Fruit fly (Drosophila melanogaster) whole organism, pupa: ENCODE data around the gene Pop5.

Source experiments
- CG12605 ChIP-seq: fragments of 200-800 bp; sonication (Bioruptor generic); IDR thresholded peaks from 2 replicates; pipeline ENCODE4 v1.3.6; 2022; ENCODE audit warnings: missing biosample characterization, missing genetic modification characterization
- CG14655 ChIP-seq: fragments of 200-800 bp; sonication (Bioruptor generic); optimal IDR thresholded peaks from 3 replicates; lab custom pipeline; 2017; ENCODE audit warnings: mild to moderate bottlenecking, missing biosample characterization, missing genetic modification reagents, missing genetic modification characterization
- CG32121 ChIP-seq: fragments of 200-800 bp; sonication (Bioruptor generic); IDR thresholded peaks from 2 replicates; pipeline ENCODE4 v1.3.6; 2022; ENCODE audit warnings: missing biosample characterization, missing genetic modification characterization
- CG4496 ChIP-seq: fragments of 200-800 bp; sonication (Bioruptor generic); IDR thresholded peaks from 3 replicates; pipeline ENCODE4 v1.3.6; 2022; ENCODE audit warnings: missing biosample characterization, missing genetic modification characterization
- CG8159 ChIP-seq: fragments of 200-800 bp; sonication (Bioruptor generic); optimal IDR thresholded peaks from 3 replicates; lab custom pipeline; 2018; ENCODE audit warnings: missing biosample characterization, mild to moderate bottlenecking, missing genetic modification characterization, moderate library complexity
- CG9948 ChIP-seq: fragments of 200-800 bp; sonication (Bioruptor generic); optimal IDR thresholded peaks from 2 replicates; lab custom pipeline; 2018; ENCODE audit warnings: missing biosample characterization, mild to moderate bottlenecking, missing genetic modification characterization, moderate library complexity
- EcR ChIP-seq: fragments of 200-800 bp; sonication (Bioruptor generic); optimal IDR thresholded peaks from 3 replicates; lab custom pipeline; 2019; ENCODE audit warnings: missing biosample characterization, missing genetic modification characterization, mild to moderate bottlenecking, moderate library complexity, missing genetic modification reagents
- Ets98B ChIP-seq: fragments of 200-800 bp; sonication (Bioruptor generic); IDR thresholded peaks from 2 replicates; pipeline ENCODE4 v1.3.6; 2022; ENCODE audit warnings: missing biosample characterization, missing genetic modification characterization
- Snoo ChIP-seq: fragments of 200-800 bp; sonication (Bioruptor generic); optimal IDR thresholded peaks from 3 replicates; lab custom pipeline; 2017; ENCODE audit warnings: missing biosample characterization, mild to moderate bottlenecking, missing genetic modification characterization, inconsistent platforms
- fd96Ca ChIP-seq: fragments of 200-800 bp; sonication (Bioruptor generic); IDR thresholded peaks from 3 replicates; pipeline ENCODE4 v1.3.6; 2022; ENCODE audit warnings: missing biosample characterization, missing genetic modification characterization

DNA sequence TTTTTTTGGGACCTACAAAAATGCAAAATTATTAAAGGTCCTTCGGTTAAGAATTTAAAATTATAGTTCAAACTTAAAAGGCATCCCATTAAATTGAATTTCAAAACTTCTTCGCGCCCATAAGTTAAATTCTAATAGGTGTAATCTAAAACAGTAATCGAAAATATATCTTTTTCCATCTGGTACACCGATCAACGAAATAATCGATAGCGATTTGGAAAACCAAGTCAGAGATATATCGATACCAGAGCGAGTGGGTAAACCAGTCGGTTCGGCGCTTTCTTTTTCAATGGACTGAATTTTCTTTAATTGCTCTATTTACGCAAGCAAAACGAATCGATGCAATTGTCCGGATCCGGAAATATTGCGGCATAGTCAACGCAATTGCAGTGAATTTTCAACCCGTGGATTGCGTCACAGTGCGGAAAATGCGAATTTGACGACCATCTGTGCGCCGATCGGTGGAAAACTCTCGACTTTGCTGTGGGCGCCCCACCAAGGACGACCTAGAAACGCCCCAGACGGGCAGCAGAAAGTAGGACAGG is 20.7 kb downstream of the Pop5 start, which contains the start of gene Fit2:
- TF ChIP-seq CG8159 (tag; lab: Kevin White, UChicago) (no peak), Snoo (tag; lab: Kevin White, UChicago) (no peak), Ets98B (GFP tag; lab: Robert Waterston, UW) (no peak), CG12605 (no peak), fd96Ca (GFP tag; lab: Robert Waterston, UW) (no peak), EcR (no peak), CG4496 (GFP tag; lab: Robert Waterston, UW) (no peak), CG9948 (no peak), CG32121 (no peak), CG14655 (GFP tag; lab: Kevin White, UChicago) (no peak)
